Fruit fly (Drosophila melanogaster) whole organism, embryonic: Measurements from ENCODE around the gene Tailor.

Experiments
- ATbp ChIP-seq: fragments of 200-800 bp; sonication (Bioruptor generic); optimal IDR thresholded peaks from 2 replicates; lab custom pipeline; 2017; ENCODE audit warnings: missing biosample characterization, mild to moderate bottlenecking, missing genetic modification characterization, missing genetic modification reagents
- CG14014 ChIP-seq: fragments of 200-800 bp; sonication (Bioruptor generic); IDR thresholded peaks from 2 replicates; pipeline ENCODE4 v1.3.6; 2022; ENCODE audit warnings: missing biosample characterization, missing genetic modification characterization
- CG2678 ChIP-seq: fragments of 200-800 bp; sonication (Bioruptor generic); optimal IDR thresholded peaks from 3 replicates; lab custom pipeline; 2019; ENCODE audit warnings: missing biosample characterization, mild to moderate bottlenecking, missing genetic modification characterization, moderate library complexity
- CG2889 ChIP-seq: fragments of 200-800 bp; sonication (Bioruptor generic); IDR thresholded peaks from 3 replicates; pipeline ENCODE4 v1.3.6; 2022; ENCODE audit warnings: missing biosample characterization, missing genetic modification characterization
- CG31441 ChIP-seq: fragments of 200-800 bp; sonication (Bioruptor generic); IDR thresholded peaks from 2 replicates; pipeline ENCODE4 v1.3.6; 2022; ENCODE audit warnings: missing biosample characterization, missing genetic modification characterization
- CG8944 ChIP-seq: fragments of 200-800 bp; sonication (Bioruptor generic); optimal IDR thresholded peaks from 3 replicates; lab custom pipeline; 2016; ENCODE audit warnings: missing biosample characterization, missing genetic modification characterization
- Chrac-16 ChIP-seq: fragments of 200-800 bp; sonication (Bioruptor generic); optimal IDR thresholded peaks from 3 replicates; lab custom pipeline; 2016; ENCODE audit warnings: missing biosample characterization, missing genetic modification characterization
- cg ChIP-seq: fragments of 200-800 bp; sonication (Bioruptor generic); optimal IDR thresholded peaks from 3 replicates; lab custom pipeline; 2019; ENCODE audit warnings: missing biosample characterization, mild to moderate bottlenecking, missing genetic modification characterization, moderate library complexity
- gt ChIP-seq: fragments of 200-800 bp; sonication (Bioruptor generic); IDR thresholded peaks from 2 replicates; pipeline ENCODE4 v1.3.6; 2022; ENCODE audit warnings: missing biosample characterization, missing genetic modification characterization
- p53 ChIP-seq: fragments of 200-800 bp; sonication (Bioruptor generic); optimal IDR thresholded peaks from 2 replicates; lab custom pipeline; 2016; ENCODE audit warnings: missing biosample characterization, missing genetic modification characterization
- pb ChIP-seq: fragments of 200-800 bp; sonication (Bioruptor generic); optimal IDR thresholded peaks from 3 replicates; lab custom pipeline; 2016; ENCODE audit warnings: missing biosample characterization, missing genetic modification characterization
- sug ChIP-seq: fragments of 200-800 bp; optimal IDR thresholded peaks from 2 replicates; lab custom pipeline; 2019; ENCODE audit warnings: missing biosample characterization, mild to moderate bottlenecking, missing genetic modification characterization, moderate library complexity

DNA sequence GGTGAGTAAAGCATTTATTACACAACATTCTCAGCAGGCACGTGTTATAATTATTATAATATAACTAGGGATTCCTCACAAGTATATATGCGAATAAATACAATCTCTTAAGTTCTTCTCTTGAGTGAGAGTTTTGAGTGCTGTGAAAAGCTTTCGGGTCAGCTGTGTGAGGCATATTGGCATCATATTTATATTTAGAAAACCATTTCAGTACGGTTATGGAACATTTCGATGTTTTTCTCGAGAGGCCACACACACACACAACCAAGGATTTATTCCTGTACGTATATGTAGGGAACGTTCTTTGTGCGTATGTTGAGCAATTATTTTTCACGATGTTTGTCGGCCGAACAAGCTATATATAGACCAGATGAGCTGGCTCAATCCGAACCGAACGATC lies 27.1 kb upstream of the Tailor start:
- TF ChIP-seq cg (GFP tag; lab: Kevin White, UChicago) (peak; percentile 35), CG2889 (GFP tag; lab: Robert Waterston, UW) (no peak), Chrac-16 (GFP tag; lab: Kevin White, UChicago) (no peak), ATbp (GFP tag; lab: Kevin White, UChicago) (no peak), CG14014 (GFP tag; lab: Robert Waterston, UW) (no peak), pb (GFP tag; lab: Kevin White, UChicago) (no peak), CG31441 (GFP tag; lab: Robert Waterston, UW) (no peak), sug (no peak), CG8944 (GFP tag; lab: Kevin White, UChicago) (no peak), CG2678 (no peak), gt (GFP tag; lab: Robert Waterston, UW) (no peak), p53 (GFP tag; lab: Kevin White, UChicago) (no peak)
